Fruit fly (Drosophila melanogaster) whole organism, prepupa: ENCODE measurements around the gene fz3.

Experiments used
- CG11762 ChIP-seq: fragments of 200-800 bp; sonication (Bioruptor generic); optimal IDR thresholded peaks from 3 replicates; lab custom pipeline; 2016; ENCODE audit warnings: missing biosample characterization, missing genetic modification characterization; ENCODE audit not compliant: insufficient read depth
- CG8119 ChIP-seq: fragments of 200-800 bp; sonication (Bioruptor generic); IDR thresholded peaks from 3 replicates; pipeline ENCODE4 v1.3.6; 2022; ENCODE audit warnings: missing biosample characterization, missing genetic modification characterization
- Ets96B ChIP-seq: fragments of 200-800 bp; optimal IDR thresholded peaks from 2 replicates; lab custom pipeline; 2019; ENCODE audit warnings: missing biosample characterization, mild to moderate bottlenecking, missing genetic modification characterization, moderate library complexity
- Sox102F ChIP-seq: fragments of 200-800 bp; sonication (Bioruptor generic); optimal IDR thresholded peaks from 2 replicates; lab custom pipeline; 2016; ENCODE audit warnings: missing biosample characterization, mild to moderate bottlenecking, missing genetic modification characterization
- fkh ChIP-seq: fragments of 200-800 bp; sonication (Bioruptor generic); optimal IDR thresholded peaks from 3 replicates; lab custom pipeline; 2017; ENCODE audit warnings: missing biosample characterization, mild to moderate bottlenecking, missing genetic modification characterization, moderate library complexity

dm6 chrX:774160-774700 is 4.5 kb downstream of the fz3 start:
- TF ChIP-seq CG11762 (GFP tag; lab: Kevin White, UChicago) (no peak), CG8119 (no peak), Ets96B (tag; lab: Kevin White, UChicago) (no peak), fkh (peak; percentile 88), Sox102F (GFP tag; lab: Kevin White, UChicago) (no peak)
